Worm (Caenorhabditis elegans): Measurements from ENCODE around the gene mep-1.
A peak's percentile ranks its signal among the peaks of the same experiment; 100 is the strongest.

Gene mep-1

ce11 chrIV:11563090-11563489 is 38.6 kb downstream of the mep-1 start:
- no peak for TF ChIP-seq eor-1 (tag; optimal IDR thresholded peaks at IDR 0.05)
- TF ChIP-seq lin-39 (tag; optimal IDR thresholded peaks at IDR 0.05) = no peak
- TF ChIP-seq aly-2 (tag; optimal IDR thresholded peaks at IDR 0.05) = no peak
- TF ChIP-seq nhr-76 (tag; optimal IDR thresholded peaks at IDR 0.05) = no peak
- TF ChIP-seq hmg-11 (tag; optimal IDR thresholded peaks at IDR 0.05) = no peak
- no peak for TF ChIP-seq nhr-237 (tag; optimal IDR thresholded peaks at IDR 0.05)
- no peak for TF ChIP-seq lsy-12 (tag; optimal IDR thresholded peaks at IDR 0.05)
- no peak for TF ChIP-seq pha-4 (tag; optimal IDR thresholded peaks at IDR 0.05)
- no peak for TF ChIP-seq ceh-28 (tag; optimal IDR thresholded peaks at IDR 0.05)

ce11 chrIV:11565022-11565421 is 40.6 kb downstream of the mep-1 start:
- TF ChIP-seq hmg-11 (tag; optimal IDR thresholded peaks at IDR 0.05) (no peak), nhr-28 (tag; optimal IDR thresholded peaks at IDR 0.05) (no peak), nhr-23 (tag; optimal IDR thresholded peaks at IDR 0.05) (no peak), nfya-1 (tag; optimal IDR thresholded peaks at IDR 0.05; ENCODE audit: insufficient read depth) (no peak), lin-39 (tag; optimal IDR thresholded peaks at IDR 0.05) (no peak), jun-1 (tag; optimal IDR thresholded peaks at IDR 0.05) (no peak), skn-1 (tag; optimal IDR thresholded peaks at IDR 0.05) (no peak), fos-1 (tag; optimal IDR thresholded peaks at IDR 0.05) (no peak), aly-2 (tag; optimal IDR thresholded peaks at IDR 0.05) (no peak), sea-2 (GFP tag; optimal IDR thresholded peaks at IDR 0.05) (no peak), pha-4 (tag; optimal IDR thresholded peaks at IDR 0.05) (no peak), ztf-4 (tag; optimal IDR thresholded peaks at IDR 0.05) (no peak), ceh-9 (tag; optimal IDR thresholded peaks at IDR 0.05) (no peak), tbx-2 (tag; optimal IDR thresholded peaks at IDR 0.05) (no peak), ceh-16 (tag; optimal IDR thresholded peaks at IDR 0.05) (no peak), nhr-76 (tag; optimal IDR thresholded peaks at IDR 0.05) (no peak), fkh-10 (GFP tag; optimal IDR thresholded peaks at IDR 0.05) (no peak), elt-1 (tag; optimal IDR thresholded peaks at IDR 0.05) (no peak)

DNA sequence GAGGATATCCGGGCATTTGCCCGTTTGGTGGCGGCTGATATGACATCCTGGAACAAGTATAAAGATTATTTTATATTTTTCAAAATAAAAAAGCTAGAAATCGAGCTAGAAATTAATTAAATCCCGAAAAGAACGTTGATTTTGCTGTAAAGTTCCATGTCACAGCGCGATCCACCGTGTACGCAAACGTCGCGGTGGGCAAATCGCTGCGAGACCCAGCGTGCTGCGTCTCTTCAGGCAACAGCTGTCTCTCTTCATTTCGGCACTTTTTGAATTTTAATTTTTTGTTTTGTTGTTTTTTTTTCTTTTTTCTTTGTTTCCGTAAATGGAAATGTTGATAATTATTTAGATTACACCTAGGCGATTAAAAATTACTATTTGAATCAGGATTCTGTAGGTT is 41.7 kb downstream of the mep-1 start, which contains the start of gene sec-24.1:
Gene sec-24.1, minus strand, starts transcription at position 49 of the 400 bp plus-strand sequence.
- peak; percentile 47 for TF ChIP-seq fkh-10 (GFP tag; optimal IDR thresholded peaks at IDR 0.05)
- TF ChIP-seq nhr-77 (tag; optimal IDR thresholded peaks at IDR 0.05) = peak; percentile 72
- TF ChIP-seq elt-1 (tag; optimal IDR thresholded peaks at IDR 0.05) = peak; percentile 40
- peak; percentile 94 for TF ChIP-seq pha-4 (tag; optimal IDR thresholded peaks at IDR 0.05)
- TF ChIP-seq nhr-76 (tag; optimal IDR thresholded peaks at IDR 0.05) = no peak
- TF ChIP-seq eor-1 (tag; optimal IDR thresholded peaks at IDR 0.05) = no peak
- TF ChIP-seq ceh-28 (tag; optimal IDR thresholded peaks at IDR 0.05) = peak; percentile 78
- TF ChIP-seq nhr-23 (tag; optimal IDR thresholded peaks at IDR 0.05) = peak; percentile 93
- peak; percentile 15 for TF ChIP-seq zag-1 (tag; optimal IDR thresholded peaks at IDR 0.05)
- no peak for TF ChIP-seq ztf-4 (tag; optimal IDR thresholded peaks at IDR 0.05)
- peak; percentile 78 for TF ChIP-seq lin-15B (tag; optimal IDR thresholded peaks at IDR 0.05)
- TF ChIP-seq nhr-25 (tag; optimal IDR thresholded peaks at IDR 0.05) = peak; percentile 84
- peak; percentile 88 for TF ChIP-seq lin-39 (tag; optimal IDR thresholded peaks at IDR 0.05)
- TF ChIP-seq ama-1 (optimal IDR thresholded peaks at IDR 0.05) = no peak
- peak; percentile 86 for TF ChIP-seq skn-1 (tag; optimal IDR thresholded peaks at IDR 0.05)
- peak in 1 of 3 experiments; percentile 67 for TF ChIP-seq elt-3 (tag; optimal IDR thresholded peaks at IDR 0.05)
- peak; percentile 68 for TF ChIP-seq jun-1 (tag; optimal IDR thresholded peaks at IDR 0.05)
- no peak for TF ChIP-seq mml-1 (tag; optimal IDR thresholded peaks at IDR 0.05)
- peak; percentile 63 for TF ChIP-seq aly-2 (tag; optimal IDR thresholded peaks at IDR 0.05)
- no peak for TF ChIP-seq ZK546.5 (tag; optimal IDR thresholded peaks at IDR 0.05)
- no peak for TF ChIP-seq ztf-11 (tag; optimal IDR thresholded peaks at IDR 0.05)
- TF ChIP-seq nhr-28 (tag; optimal IDR thresholded peaks at IDR 0.05) = no peak
- peak; percentile 54 for TF ChIP-seq elt-2 (tag; optimal IDR thresholded peaks at IDR 0.05)
- peak; percentile 31 for TF ChIP-seq fos-1 (tag; optimal IDR thresholded peaks at IDR 0.05)
- TF ChIP-seq egl-5 (tag; optimal IDR thresholded peaks at IDR 0.05) = peak; percentile 58
- peak; percentile 36 for TF ChIP-seq mdl-1 (tag; optimal IDR thresholded peaks at IDR 0.05)
- TF ChIP-seq unc-62 (GFP tag; optimal IDR thresholded peaks at IDR 0.05) = no peak
- peak; percentile 67 for TF ChIP-seq snpc-4 (tag; optimal IDR thresholded peaks at IDR 0.05)
- TF ChIP-seq pqm-1 (tag; optimal IDR thresholded peaks at IDR 0.05) = peak; percentile 65
- TF ChIP-seq nhr-11 (tag; optimal IDR thresholded peaks at IDR 0.05) = no peak
- TF ChIP-seq tbx-2 (tag; optimal IDR thresholded peaks at IDR 0.05) = peak; percentile 61
- TF ChIP-seq nhr-12 (tag; optimal IDR thresholded peaks at IDR 0.05) = no peak
- TF ChIP-seq egl-27 (tag; optimal IDR thresholded peaks at IDR 0.05) = no peak
- TF ChIP-seq R02D3.7 (tag; optimal IDR thresholded peaks at IDR 0.05) = peak; percentile 87
- peak; percentile 89 for TF ChIP-seq hmg-11 (tag; optimal IDR thresholded peaks at IDR 0.05)
- TF ChIP-seq lsy-12 (tag; optimal IDR thresholded peaks at IDR 0.05) = peak; percentile 89
- no peak for TF ChIP-seq fkh-2 (tag; optimal IDR thresholded peaks at IDR 0.05)
- TF ChIP-seq nfya-1 (tag; optimal IDR thresholded peaks at IDR 0.05; ENCODE audit: insufficient read depth) = peak; percentile 97
- no peak for TF ChIP-seq ceh-9 (tag; optimal IDR thresholded peaks at IDR 0.05)
- no peak for TF ChIP-seq unc-39 (tag; optimal IDR thresholded peaks at IDR 0.05)
- TF ChIP-seq nhr-237 (tag; optimal IDR thresholded peaks at IDR 0.05) = no peak
- no peak for TF ChIP-seq ceh-16 (tag; optimal IDR thresholded peaks at IDR 0.05)
- no peak for TF ChIP-seq nhr-67 (tag; optimal IDR thresholded peaks at IDR 0.05)
- no peak for TF ChIP-seq daf-12 (tag; optimal IDR thresholded peaks at IDR 0.05)
- peak; percentile 93 for TF ChIP-seq nhr-43 (tag; optimal IDR thresholded peaks at IDR 0.05; ENCODE audit: poor library complexity, severe bottlenecking)
- no peak for TF ChIP-seq sea-2 (GFP tag; optimal IDR thresholded peaks at IDR 0.05)
